Worm (Caenorhabditis elegans): ENCODE measurements around the gene gpa-4.

DNA sequence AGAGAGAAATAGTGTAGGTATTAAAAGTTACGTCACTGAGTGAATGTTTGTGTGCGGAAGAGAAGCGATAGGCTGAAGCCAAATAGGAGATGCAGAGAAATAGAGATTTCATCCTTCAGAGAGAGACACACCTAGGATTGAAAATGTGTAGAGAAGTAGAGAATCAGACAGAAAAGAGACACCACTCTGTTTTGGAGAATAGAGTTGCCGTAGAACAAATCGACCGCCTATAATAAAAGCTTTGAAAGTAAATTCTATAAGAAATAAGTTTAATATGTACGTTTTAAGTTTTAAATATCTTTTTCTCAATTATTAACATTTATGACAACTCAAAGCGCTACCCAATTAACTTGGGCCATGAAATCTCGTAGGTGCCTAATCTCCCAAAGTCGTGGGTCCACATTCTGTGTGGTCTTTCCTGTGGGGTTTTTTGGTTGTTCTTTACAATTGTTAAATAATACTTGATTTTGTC is 9.0 kb downstream of the gpa-4 start, which contains the start of gene T07A9.12:
- no peak for TF ChIP-seq tab-1 (GFP tag; IDR thresholded peaks at IDR 0.05)
- TF ChIP-seq flt-1 (GFP tag; IDR thresholded peaks at IDR 0.05), result 0 out of 2 replicates have a peak, but pooled peaks have one; percentile 39
- TF ChIP-seq cog-1 (tag; optimal IDR thresholded peaks at IDR 0.05), result peak; percentile 77
- no peak for TF ChIP-seq T22C8.4 (GFP tag; IDR thresholded peaks at IDR 0.05)
- TF ChIP-seq ztf-29 (GFP tag; IDR thresholded peaks at IDR 0.05), result peak; percentile 54; the same call in 1 of the 2 replicates
- no peak for TF ChIP-seq ztf-23 (GFP tag; IDR thresholded peaks at IDR 0.05)

Data from whole organism, midembryonic.